Fruit fly (Drosophila melanogaster): ENCODE data around the gene Jhbp12.
A peak's percentile ranks its signal among the peaks of the same experiment; 100 is the strongest.

Gene Jhbp12

DNA sequence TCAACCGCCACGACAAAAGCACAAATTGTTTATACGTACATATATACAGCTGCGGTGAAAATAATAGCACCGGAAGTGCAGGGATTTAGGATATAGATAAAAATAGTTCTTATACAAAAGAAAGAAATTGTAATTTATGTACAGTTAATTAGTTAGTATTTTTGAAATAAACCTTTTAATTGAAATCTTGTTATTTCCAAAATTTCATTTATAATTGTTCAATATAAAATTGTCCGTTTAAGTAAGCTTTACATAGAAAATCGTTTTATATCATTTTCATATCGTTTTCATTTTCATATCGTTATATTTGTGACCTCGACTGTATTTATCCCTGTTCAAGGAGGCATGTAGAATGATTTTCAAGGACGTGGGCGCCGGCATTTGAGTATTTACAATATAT is 49.5 kb downstream of the Jhbp12 start (continued):
- peak; percentile 33 for TF ChIP-seq CG3919 (GFP tag; optimal IDR thresholded peaks at IDR 0.05)
- peak; percentile 25 to 55 for TF ChIP-seq ss (GFP tag; optimal IDR thresholded peaks at IDR 0.05)
- peak; percentile 29 for TF ChIP-seq OdsH (GFP tag; optimal IDR thresholded peaks at IDR 0.05)
- TF ChIP-seq CG11762 (GFP tag; optimal IDR thresholded peaks at IDR 0.05; ENCODE audit: insufficient read depth) = no peak
- TF ChIP-seq CG7368 (GFP tag; optimal IDR thresholded peaks at IDR 0.05) = no peak
- peak; percentile 20; the same call in 1 of the 2 replicates for TF ChIP-seq CG15336 (GFP tag; IDR thresholded peaks at IDR 0.05)
- TF ChIP-seq Met (GFP tag; optimal IDR thresholded peaks at IDR 0.05) = peak; percentile 42
- no peak for TF ChIP-seq eg (GFP tag; IDR thresholded peaks at IDR 0.05)
- peak; percentile 55 for TF ChIP-seq CG8632 (GFP tag; optimal IDR thresholded peaks at IDR 0.05)
- TF ChIP-seq CG6163 (GFP tag; IDR thresholded peaks at IDR 0.05) = peak; percentile 27; the same call in 1 of the 3 replicates
- TF ChIP-seq Sox15 (GFP tag; optimal IDR thresholded peaks at IDR 0.05) = no peak
- peak; percentile 45 for TF ChIP-seq CG34406 (GFP tag; optimal IDR thresholded peaks at IDR 0.05)
- TF ChIP-seq Sox102F (GFP tag; optimal IDR thresholded peaks at IDR 0.05) = peak; percentile 4
- peak; percentile 68 for TF ChIP-seq Ets96B (tag; optimal IDR thresholded peaks at IDR 0.05)
- TF ChIP-seq dsx (GFP tag; optimal IDR thresholded peaks at IDR 0.05; ENCODE audit: poor library complexity, severe bottlenecking) = peak; percentile 57
- peak; percentile 52 for TF ChIP-seq Smox (GFP tag; optimal IDR thresholded peaks at IDR 0.05)
- peak; percentile 9 for TF ChIP-seq cyc (GFP tag; optimal IDR thresholded peaks at IDR 0.05)

dm6 chr3R:24575109-24575508 is 50.5 kb downstream of the Jhbp12 start:
- TF ChIP-seq CG8319 (GFP tag; optimal IDR thresholded peaks at IDR 0.05) (no peak), CG3032 (tag; optimal IDR thresholded peaks at IDR 0.05) (no peak)

dm6 chr3R:24575787-24576413 is 51.3 kb downstream of the Jhbp12 start:
- TF ChIP-seq eg (GFP tag; IDR thresholded peaks at IDR 0.05) = no peak
- no peak for TF ChIP-seq CG3032 (tag; optimal IDR thresholded peaks at IDR 0.05)
- TF ChIP-seq svp (GFP tag) = peak; percentile 57
- TF ChIP-seq Hr39 (GFP tag; optimal IDR thresholded peaks at IDR 0.05) = no peak
- no peak for TF ChIP-seq CG11294 (GFP tag; IDR thresholded peaks at IDR 0.05)
- no peak for TF ChIP-seq Blimp-1 (GFP tag; optimal IDR thresholded peaks at IDR 0.05)
- TF ChIP-seq CG8632 (GFP tag; optimal IDR thresholded peaks at IDR 0.05) = no peak
- TF ChIP-seq CG32006 (GFP tag; optimal IDR thresholded peaks at IDR 0.05) = no peak
- TF ChIP-seq Eip78C (GFP tag) = no peak
- no peak for TF ChIP-seq fd59A (GFP tag; optimal IDR thresholded peaks at IDR 0.05)
- TF ChIP-seq Eip93F (GFP tag; optimal IDR thresholded peaks at IDR 0.05) = peak; percentile 46
- no peak for TF ChIP-seq fkh (GFP tag; optimal IDR thresholded peaks at IDR 0.05)
- TF ChIP-seq achi (GFP tag; optimal IDR thresholded peaks at IDR 0.05) = no peak
- no peak for TF ChIP-seq lz (GFP tag; optimal IDR thresholded peaks at IDR 0.05)
- TF ChIP-seq Sox102F (GFP tag; optimal IDR thresholded peaks at IDR 0.05) = no peak
- no peak for TF ChIP-seq CG11762 (GFP tag; optimal IDR thresholded peaks at IDR 0.05; ENCODE audit: insufficient read depth)
- peak; percentile 61 for TF ChIP-seq vri (GFP tag; optimal IDR thresholded peaks at IDR 0.05)
- no peak for TF ChIP-seq esn (GFP tag; optimal IDR thresholded peaks at IDR 0.05)
